Worm (Caenorhabditis elegans): ENCODE measurements around the gene C34C12.2.

Gene C34C12.2

ce11 chrIII:3467013-3467412 is 13.4 kb downstream of the C34C12.2 start:
- TF ChIP-seq elt-1 (tag; optimal IDR thresholded peaks at IDR 0.05; ENCODE audit: borderline replicate concordance, insufficient read depth), result no peak
- no peak for TF ChIP-seq flh-1 (GFP tag; optimal IDR thresholded peaks at IDR 0.05)
- TF ChIP-seq sptf-1 (tag; optimal IDR thresholded peaks at IDR 0.05), result no peak
- no peak for TF ChIP-seq mls-2 (tag; optimal IDR thresholded peaks at IDR 0.05)
- TF ChIP-seq nhr-28 (tag; optimal IDR thresholded peaks at IDR 0.05), result no peak
- no peak for TF ChIP-seq unc-62 (GFP tag; optimal IDR thresholded peaks at IDR 0.05)
- no peak for TF ChIP-seq elt-3 (tag; optimal IDR thresholded peaks at IDR 0.05)
- TF ChIP-seq ceh-43 (GFP tag; optimal IDR thresholded peaks at IDR 0.05), result no peak
- TF ChIP-seq blmp-1 (tag; optimal IDR thresholded peaks at IDR 0.05), result no peak
- no peak for TF ChIP-seq nhr-76 (tag; optimal IDR thresholded peaks at IDR 0.05)
- no peak for TF ChIP-seq ces-1 (GFP tag; optimal IDR thresholded peaks at IDR 0.05)
- no peak for TF ChIP-seq nhr-237 (tag; optimal IDR thresholded peaks at IDR 0.05)
- TF ChIP-seq tbx-8 (GFP tag; optimal IDR thresholded peaks at IDR 0.05), result no peak
- TF ChIP-seq unc-39 (tag; optimal IDR thresholded peaks at IDR 0.05), result no peak
- TF ChIP-seq lin-13 (tag; optimal IDR thresholded peaks at IDR 0.05), result no peak
- TF ChIP-seq snpc-4 (tag; optimal IDR thresholded peaks at IDR 0.05), result no peak
- no peak for TF ChIP-seq ceh-83 (GFP tag; optimal IDR thresholded peaks at IDR 0.05)

- no peak for TF ChIP-seq nhr-28 (tag; optimal IDR thresholded peaks at IDR 0.05)
- TF ChIP-seq flh-1 (GFP tag; optimal IDR thresholded peaks at IDR 0.05), result no peak
- no peak for TF ChIP-seq sem-2 (GFP tag; optimal IDR thresholded peaks at IDR 0.05)
- no peak for TF ChIP-seq drap-1 (GFP tag; optimal IDR thresholded peaks at IDR 0.05)
- no peak for TF ChIP-seq M03D4.4 (tag; optimal IDR thresholded peaks at IDR 0.05)
- no peak for TF ChIP-seq pha-4 (tag; optimal IDR thresholded peaks at IDR 0.05)
- no peak for TF ChIP-seq nhr-237 (tag; optimal IDR thresholded peaks at IDR 0.05)
- TF ChIP-seq blmp-1 (tag; optimal IDR thresholded peaks at IDR 0.05), result no peak
- no peak for TF ChIP-seq ceh-39 (tag; optimal IDR thresholded peaks at IDR 0.05)
- TF ChIP-seq sptf-1 (tag; optimal IDR thresholded peaks at IDR 0.05), result no peak
- no peak for TF ChIP-seq lin-32 (GFP tag; optimal IDR thresholded peaks at IDR 0.05)
These were observed 14.8 kb downstream of the C34C12.2 start for ce11 chrIII:3468384-3468783.

ce11 chrIII:3469646-3470045 is 16.1 kb downstream of the C34C12.2 start, which contains the start of gene smim-14:
Gene smim-14, minus strand, starts transcription at chrIII:3469746.
- TF ChIP-seq unc-62 (GFP tag; optimal IDR thresholded peaks at IDR 0.05) (no peak), elt-1 (tag; optimal IDR thresholded peaks at IDR 0.05; ENCODE audit: borderline replicate concordance, insufficient read depth) (no peak), nhr-28 (tag; optimal IDR thresholded peaks at IDR 0.05) (no peak), lsy-2 (tag; optimal IDR thresholded peaks at IDR 0.05) (no peak)

ce11 chrIII:3470433-3470832 is 16.8 kb downstream of the C34C12.2 start:
- TF ChIP-seq ztf-11 (tag; optimal IDR thresholded peaks at IDR 0.05), result no peak
- TF ChIP-seq unc-62 (GFP tag; optimal IDR thresholded peaks at IDR 0.05), result peak; percentile 73
- peak; percentile 41 for TF ChIP-seq tbx-8 (GFP tag; optimal IDR thresholded peaks at IDR 0.05)
- no peak for TF ChIP-seq ceh-39 (tag; optimal IDR thresholded peaks at IDR 0.05)

- no peak for TF ChIP-seq nhr-12 (tag; optimal IDR thresholded peaks at IDR 0.05)
- no peak for TF ChIP-seq nhr-76 (tag; optimal IDR thresholded peaks at IDR 0.05)
- TF ChIP-seq elt-1 (tag; optimal IDR thresholded peaks at IDR 0.05; ENCODE audit: borderline replicate concordance, insufficient read depth), result no peak
- TF ChIP-seq bed-3 (GFP tag; optimal IDR thresholded peaks at IDR 0.05), result no peak
- TF ChIP-seq nhr-2 (tag; optimal IDR thresholded peaks at IDR 0.05), result no peak
- TF ChIP-seq cnd-1 (tag; optimal IDR thresholded peaks at IDR 0.05), result no peak
- TF ChIP-seq mls-2 (tag; optimal IDR thresholded peaks at IDR 0.05), result no peak
- no peak for TF ChIP-seq drap-1 (GFP tag; optimal IDR thresholded peaks at IDR 0.05)
- no peak for TF ChIP-seq ham-2 (GFP tag; optimal IDR thresholded peaks at IDR 0.05)
- TF ChIP-seq M03D4.4 (tag; optimal IDR thresholded peaks at IDR 0.05), result no peak
These were observed 17.4 kb downstream of the C34C12.2 start for ce11 chrIII:3470973-3471372.

- no peak for TF ChIP-seq elt-3 (tag; optimal IDR thresholded peaks at IDR 0.05)
- peak; percentile 61 for TF ChIP-seq mep-1 (tag; optimal IDR thresholded peaks at IDR 0.05)
- TF ChIP-seq sem-2 (GFP tag; optimal IDR thresholded peaks at IDR 0.05), result no peak
- no peak for TF ChIP-seq unc-39 (tag; optimal IDR thresholded peaks at IDR 0.05)
- peak; percentile 32 for TF ChIP-seq blmp-1 (tag; optimal IDR thresholded peaks at IDR 0.05)
- TF ChIP-seq elt-1 (tag; optimal IDR thresholded peaks at IDR 0.05; ENCODE audit: borderline replicate concordance, insufficient read depth), result no peak
- TF ChIP-seq hlh-1 (tag; optimal IDR thresholded peaks at IDR 0.05), result peak; percentile 40
- TF ChIP-seq pha-4 (tag; optimal IDR thresholded peaks at IDR 0.05), result peak; percentile 48
- no peak for TF ChIP-seq ceh-43 (GFP tag; optimal IDR thresholded peaks at IDR 0.05)
- no peak for TF ChIP-seq snpc-4 (tag; optimal IDR thresholded peaks at IDR 0.05)
- TF ChIP-seq nhr-237 (tag; optimal IDR thresholded peaks at IDR 0.05), result peak; percentile 33
- no peak for TF ChIP-seq nhr-2 (tag; optimal IDR thresholded peaks at IDR 0.05)
- no peak for TF ChIP-seq ham-2 (GFP tag; optimal IDR thresholded peaks at IDR 0.05)
- TF ChIP-seq zip-8 (tag; optimal IDR thresholded peaks at IDR 0.05), result no peak
- TF ChIP-seq sptf-1 (tag; optimal IDR thresholded peaks at IDR 0.05), result no peak
- no peak for TF ChIP-seq nhr-28 (tag; optimal IDR thresholded peaks at IDR 0.05)
- peak; percentile 81 for TF ChIP-seq unc-62 (GFP tag; optimal IDR thresholded peaks at IDR 0.05)
- TF ChIP-seq ces-1 (GFP tag; optimal IDR thresholded peaks at IDR 0.05), result peak; percentile 18
- TF ChIP-seq unc-120 (tag; optimal IDR thresholded peaks at IDR 0.05; ENCODE audit: poor library complexity, severe bottlenecking), result peak; percentile 89
- no peak for TF ChIP-seq lin-13 (tag; optimal IDR thresholded peaks at IDR 0.05)
- TF ChIP-seq nhr-12 (tag; optimal IDR thresholded peaks at IDR 0.05), result no peak
- TF ChIP-seq lin-32 (GFP tag; optimal IDR thresholded peaks at IDR 0.05), result no peak
- TF ChIP-seq lsy-2 (tag; optimal IDR thresholded peaks at IDR 0.05), result peak; percentile 60
- TF ChIP-seq M03D4.4 (tag; optimal IDR thresholded peaks at IDR 0.05), result peak; percentile 42
These were observed 17.9 kb downstream of the C34C12.2 start, which contains the start of gene rsu-1 for ce11 chrIII:3471403-3472053. Gene rsu-1, plus strand, starts transcription at chrIII:3472003.
